Fruit fly (Drosophila melanogaster) whole organism, embryonic: ENCODE data around the gene CCAP.
A peak's percentile ranks its signal among the peaks of the same experiment; 100 is the strongest.

Experiments used
- Abd-B ChIP-seq: fragments of 200-800 bp; sonication (Bioruptor generic); optimal IDR thresholded peaks from 2 replicates; lab custom pipeline; 2018; ENCODE audit warnings: missing biosample characterization, mild to moderate bottlenecking, missing genetic modification characterization, moderate library complexity
- B-H1 ChIP-seq: fragments of 200-800 bp; sonication (Bioruptor generic); IDR thresholded peaks from 3 replicates; pipeline ENCODE4 v1.3.6; 2022; ENCODE audit warnings: missing biosample characterization, missing genetic modification characterization
- CG10366 ChIP-seq: fragments of 200-800 bp; sonication (Bioruptor generic); IDR thresholded peaks from 2 replicates; pipeline ENCODE4 v1.3.6; 2022; ENCODE audit warnings: missing biosample characterization, missing genetic modification characterization
- CG10431 ChIP-seq: fragments of 200-800 bp; sonication (Bioruptor generic); optimal IDR thresholded peaks from 3 replicates; lab custom pipeline; 2018; ENCODE audit warnings: missing biosample characterization, mild to moderate bottlenecking, missing genetic modification characterization
- CG10979 ChIP-seq: fragments of 200-800 bp; sonication (Bioruptor generic); optimal IDR thresholded peaks from 2 replicates; lab custom pipeline; 2018; ENCODE audit warnings: missing biosample characterization, mild to moderate bottlenecking, missing genetic modification characterization, moderate library complexity
- CG13624 ChIP-seq: fragments of 200-800 bp; sonication (Bioruptor generic); optimal IDR thresholded peaks from 2 replicates; lab custom pipeline; 2016; ENCODE audit warnings: missing biosample characterization, missing genetic modification characterization
- CG14860 ChIP-seq: fragments of 200-800 bp; sonication (Bioruptor generic); IDR thresholded peaks from 3 replicates; pipeline ENCODE4 v1.3.6; 2022; ENCODE audit warnings: missing biosample characterization, missing genetic modification characterization; ENCODE audit not compliant: partially characterized antibody
- CG1832 ChIP-seq: fragments of 200-800 bp; sonication (Bioruptor generic); optimal IDR thresholded peaks from 2 replicates; lab custom pipeline; 2017; ENCODE audit warnings: missing biosample characterization, mild to moderate bottlenecking, missing genetic modification characterization, inconsistent platforms
- CG2120 ChIP-seq: fragments of 200-800 bp; sonication (Bioruptor generic); optimal IDR thresholded peaks from 3 replicates; lab custom pipeline; 2016; ENCODE audit warnings: missing biosample characterization, missing genetic modification characterization
- CG31388 ChIP-seq: fragments of 200-800 bp; sonication (Bioruptor generic); optimal IDR thresholded peaks from 2 replicates; lab custom pipeline; 2016; ENCODE audit warnings: missing biosample characterization, missing genetic modification characterization
- CG31441 ChIP-seq: fragments of 200-800 bp; sonication (Bioruptor generic); IDR thresholded peaks from 2 replicates; pipeline ENCODE4 v1.3.6; 2022; ENCODE audit warnings: missing biosample characterization, missing genetic modification characterization
- CG3163 ChIP-seq: fragments of 200-800 bp; sonication (Bioruptor generic); optimal IDR thresholded peaks from 3 replicates; lab custom pipeline; 2016; ENCODE audit warnings: missing biosample characterization, missing genetic modification characterization
- CG33213 ChIP-seq: fragments of 200-800 bp; sonication (Bioruptor generic); optimal IDR thresholded peaks from 3 replicates; lab custom pipeline; 2016; ENCODE audit warnings: missing biosample characterization, missing genetic modification characterization
- CG34422 ChIP-seq: fragments of 200-800 bp; sonication (Bioruptor generic); IDR thresholded peaks from 3 replicates; pipeline ENCODE4 v1.3.6; 2022; ENCODE audit warnings: missing biosample characterization, missing genetic modification characterization
- CG4328 ChIP-seq: fragments of 200-800 bp; sonication (Bioruptor generic); optimal IDR thresholded peaks from 3 replicates; lab custom pipeline; 2017; ENCODE audit warnings: missing biosample characterization, missing genetic modification reagents, missing genetic modification characterization
- CG4707 ChIP-seq: fragments of 200-800 bp; sonication (Bioruptor generic); optimal IDR thresholded peaks from 2 replicates; lab custom pipeline; 2018; ENCODE audit warnings: missing biosample characterization, mild to moderate bottlenecking, missing genetic modification characterization, moderate library complexity
- CG5953 ChIP-seq: fragments of 200-800 bp; sonication (Bioruptor generic); IDR thresholded peaks from 2 replicates; pipeline ENCODE4 v1.3.6; 2022; ENCODE audit warnings: missing biosample characterization, missing genetic modification characterization
- CG6272 ChIP-seq: fragments of 200-800 bp; sonication (Bioruptor generic); IDR thresholded peaks from 2 replicates; pipeline ENCODE4 v1.3.6; 2022; ENCODE audit warnings: missing biosample characterization, missing genetic modification characterization
- CG9817 ChIP-seq: fragments of 200-800 bp; sonication (Bioruptor generic); optimal IDR thresholded peaks from 2 replicates; lab custom pipeline; 2018; ENCODE audit warnings: missing biosample characterization, mild to moderate bottlenecking, missing genetic modification characterization, moderate library complexity
- CkIIα-i1 ChIP-seq: fragments of 200-800 bp; sonication (Bioruptor generic); IDR thresholded peaks from 2 replicates; pipeline ENCODE4 v1.3.6; 2022; ENCODE audit warnings: missing biosample characterization, missing genetic modification characterization
- Doc2 ChIP-seq: fragments of 200-800 bp; sonication (Bioruptor generic); IDR thresholded peaks from 2 replicates; pipeline ENCODE4 v1.3.6; 2022; ENCODE audit warnings: missing biosample characterization, missing genetic modification characterization
- E2f1 ChIP-seq: fragments of 200-800 bp; sonication (Bioruptor generic); IDR thresholded peaks from 2 replicates; pipeline ENCODE4 v1.3.6; 2022; ENCODE audit warnings: missing biosample characterization, missing genetic modification characterization
- HmgD ChIP-seq: fragments of 200-800 bp; sonication (Bioruptor generic); optimal IDR thresholded peaks from 3 replicates; lab custom pipeline; 2016; ENCODE audit warnings: missing biosample characterization, missing genetic modification characterization
- Hr78 ChIP-seq, 2 experiments: fragments of 200-800 bp in 1 of 2; fragments of >200 bp in 1 of 2; sonication (Bioruptor generic) in 1 of 2; optimal IDR thresholded peaks; 2 replicates each; lab custom pipeline; 2017 to 2019; ENCODE audit warnings: missing biosample characterization in 2 of 2, missing genetic modification characterization in 2 of 2, mild to moderate bottlenecking in 1 of 2, moderate library complexity in 1 of 2
- Lim3 ChIP-seq: fragments of 200-800 bp; sonication (Bioruptor generic); IDR thresholded peaks from 2 replicates; pipeline ENCODE4 v1.3.6; 2022; ENCODE audit warnings: missing biosample characterization, missing genetic modification characterization
- NC2α ChIP-seq: fragments of 200-800 bp; sonication (Bioruptor generic); optimal IDR thresholded peaks from 2 replicates; lab custom pipeline; 2016; ENCODE audit warnings: missing biosample characterization, missing genetic modification characterization
- Side ChIP-seq: fragments of 200-800 bp; sonication (Bioruptor generic); optimal IDR thresholded peaks from 2 replicates; lab custom pipeline; 2016; ENCODE audit warnings: missing biosample characterization, missing genetic modification characterization
- Sin3A ChIP-seq: fragments of >200 bp; optimal IDR thresholded peaks from 2 replicates; lab custom pipeline; 2018
- Ssrp ChIP-seq: fragments of 200-800 bp; sonication (Bioruptor generic); optimal IDR thresholded peaks from 2 replicates; lab custom pipeline; 2018; ENCODE audit warnings: missing biosample characterization, mild to moderate bottlenecking, missing genetic modification characterization, moderate library complexity
- az2 ChIP-seq: fragments of 200-800 bp; sonication (Bioruptor generic); optimal IDR thresholded peaks from 3 replicates; lab custom pipeline; 2016; ENCODE audit warnings: missing biosample characterization, missing genetic modification characterization
- btn ChIP-seq: fragments of 200-800 bp; sonication (Bioruptor generic); optimal IDR thresholded peaks from 2 replicates; lab custom pipeline; 2016; ENCODE audit warnings: missing biosample characterization, missing genetic modification characterization
- cad ChIP-seq: fragments of >200 bp; optimal IDR thresholded peaks from 2 replicates; lab custom pipeline; 2017; ENCODE audit warnings: missing biosample characterization, missing genetic modification characterization
- caup ChIP-seq: fragments of 200-800 bp; sonication (Bioruptor generic); optimal IDR thresholded peaks from 3 replicates; lab custom pipeline; 2017; ENCODE audit warnings: missing biosample characterization, mild to moderate bottlenecking, missing genetic modification characterization, moderate library complexity; ENCODE audit not compliant: severe bottlenecking
- chinmo ChIP-seq: fragments of 200-800 bp; sonication (Bioruptor generic); IDR thresholded peaks from 4 replicates; pipeline ENCODE4 v1.3.6; 2022; ENCODE audit warnings: missing biosample characterization, missing genetic modification characterization; ENCODE audit not compliant: partially characterized antibody
- croc ChIP-seq: fragments of 200-800 bp; sonication (Bioruptor generic); conservative IDR thresholded peaks from 3 replicates; pipeline ENCODE4 v1.3.6; 2022; ENCODE audit warnings: missing biosample characterization, missing genetic modification characterization
- emc ChIP-seq: fragments of 200-800 bp; sonication (Bioruptor generic); optimal IDR thresholded peaks from 2 replicates; lab custom pipeline; 2016; ENCODE audit warnings: missing biosample characterization, missing genetic modification characterization
- gfzf ChIP-seq: fragments of 200-800 bp; sonication (Bioruptor generic); optimal IDR thresholded peaks from 2 replicates; lab custom pipeline; 2016; ENCODE audit warnings: missing biosample characterization, mild to moderate bottlenecking, missing genetic modification characterization, moderate library complexity
- hb ChIP-seq: fragments of 200-800 bp; sonication (Bioruptor generic); IDR thresholded peaks from 3 replicates; pipeline ENCODE4 v1.3.6; 2022; ENCODE audit warnings: missing biosample characterization, missing genetic modification characterization; ENCODE audit not compliant: partially characterized antibody
- her ChIP-seq: fragments of 200-800 bp; sonication (Bioruptor generic); optimal IDR thresholded peaks from 2 replicates; lab custom pipeline; 2016; ENCODE audit warnings: missing biosample characterization, missing genetic modification characterization
- jigr1 ChIP-seq: fragments of 200-800 bp; sonication (Bioruptor generic); IDR thresholded peaks from 3 replicates; pipeline ENCODE4 v1.3.6; 2022; ENCODE audit warnings: missing biosample characterization, missing genetic modification characterization
- kah ChIP-seq: fragments of 200-800 bp; sonication (Bioruptor generic); optimal IDR thresholded peaks from 2 replicates; lab custom pipeline; 2018; ENCODE audit warnings: missing biosample characterization, mild to moderate bottlenecking, missing genetic modification characterization
- lov ChIP-seq, 2 experiments: fragments of 200-800 bp in 1 of 2; fragments of >200 bp in 1 of 2; sonication (Bioruptor generic) in 1 of 2; IDR thresholded peaks in 1 of 2; optimal IDR thresholded peaks in 1 of 2; 2 replicates in 1 of 2; 3 replicates in 1 of 2; pipeline versions ENCODE4 v1.3.6 to Lab custom; 2017 to 2022; ENCODE audit warnings: missing biosample characterization in 1 of 2, missing genetic modification characterization in 1 of 2
- luna ChIP-seq: fragments of 200-800 bp; sonication (Bioruptor generic); optimal IDR thresholded peaks from 2 replicates; lab custom pipeline; 2016; ENCODE audit warnings: missing biosample characterization, missing genetic modification characterization
- mirr ChIP-seq: fragments of 200-800 bp; sonication (Bioruptor generic); optimal IDR thresholded peaks from 3 replicates; lab custom pipeline; 2018; ENCODE audit warnings: missing biosample characterization, mild to moderate bottlenecking, missing genetic modification characterization
- pho ChIP-seq: fragments of 200-800 bp; sonication (Bioruptor generic); optimal IDR thresholded peaks from 2 replicates; lab custom pipeline; 2016; ENCODE audit warnings: missing biosample characterization, missing genetic modification characterization
- psq ChIP-seq: fragments of 200-800 bp; sonication (Bioruptor generic); optimal IDR thresholded peaks from 2 replicates; lab custom pipeline; 2017; ENCODE audit warnings: missing biosample characterization, missing genetic modification characterization
- row ChIP-seq: fragments of 200-800 bp; sonication (Bioruptor generic); IDR thresholded peaks from 3 replicates; pipeline ENCODE4 v1.3.6; 2022; ENCODE audit warnings: missing biosample characterization, missing genetic modification characterization
- schlank ChIP-seq: fragments of 200-800 bp; sonication (Bioruptor generic); optimal IDR thresholded peaks from 2 replicates; lab custom pipeline; 2018; ENCODE audit warnings: missing biosample characterization, mild to moderate bottlenecking, missing genetic modification characterization
- sqz ChIP-seq: fragments of 200-800 bp; sonication (Bioruptor generic); optimal IDR thresholded peaks from 3 replicates; lab custom pipeline; 2018; ENCODE audit warnings: missing biosample characterization, mild to moderate bottlenecking, missing genetic modification characterization
- sr ChIP-seq: fragments of 200-800 bp; sonication (Bioruptor generic); IDR thresholded peaks from 3 replicates; pipeline ENCODE4 v1.3.6; 2022; ENCODE audit warnings: missing biosample characterization, missing genetic modification characterization

Gene CCAP

DNA sequence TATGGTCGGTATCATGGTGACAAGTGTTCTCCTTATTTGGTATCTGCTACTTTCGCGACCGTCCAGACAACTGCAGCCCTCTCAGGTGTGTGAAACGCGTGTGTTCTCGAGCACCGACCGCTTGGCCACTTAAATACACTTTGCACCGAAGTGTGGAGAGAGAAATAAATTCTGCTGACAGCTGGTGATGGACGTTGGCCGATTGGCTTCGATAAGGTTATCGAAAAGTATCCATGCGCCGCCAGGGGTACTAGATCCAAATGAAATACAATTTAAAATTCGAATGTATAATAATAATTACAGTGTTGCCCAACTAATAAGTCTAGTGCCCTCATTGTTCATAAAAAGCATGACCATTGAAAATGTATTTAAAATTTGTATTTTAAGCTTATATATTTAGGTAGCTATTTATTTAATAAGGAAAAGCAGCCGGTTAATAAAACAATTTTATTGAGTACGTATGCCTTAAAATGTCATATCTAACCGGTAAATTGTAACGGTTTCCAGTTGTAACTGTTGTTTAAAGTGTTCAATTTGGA is 15.5 kb downstream of the CCAP start, which contains the start of the genes Gclm and CG17625 (continued):
- TF ChIP-seq sqz, result no peak
- TF ChIP-seq CG31441 (GFP tag; lab: Robert Waterston, UW), result peak; percentile 52; the same call in 1 of the 2 replicates
- TF ChIP-seq chinmo (GFP tag; lab: Robert Waterston, UW), result peak; percentile 79; the same call in 1 of the 4 replicates
- TF ChIP-seq E2f1 (GFP tag; lab: Robert Waterston, UW), result peak; percentile 57
- TF ChIP-seq CG10431, result no peak
- TF ChIP-seq CG10366, result peak; percentile 60
- peak; percentile 74 for TF ChIP-seq CG34422 (GFP tag; lab: Robert Waterston, UW)
- TF ChIP-seq luna (GFP tag; lab: Kevin White, UChicago), result no peak
- TF ChIP-seq NC2α (GFP tag; lab: Kevin White, UChicago), result no peak
- TF ChIP-seq CG2120 (GFP tag; lab: Kevin White, UChicago), result peak; percentile 78
- TF ChIP-seq gfzf (GFP tag; lab: Kevin White, UChicago), result peak; percentile 9
- TF ChIP-seq psq, result peak; percentile 0
- TF ChIP-seq Lim3, result no peak
- peak; percentile 60 for TF ChIP-seq caup
- TF ChIP-seq CG13624 (GFP tag; lab: Kevin White, UChicago), result peak; percentile 26
- TF ChIP-seq btn, result no peak
- TF ChIP-seq CkIIα-i1 (GFP tag; lab: Robert Waterston, UW), result no peak
- TF ChIP-seq CG9817 (tag; lab: Kevin White, UChicago), result peak; percentile 55
- no peak for TF ChIP-seq CG3163 (GFP tag; lab: Kevin White, UChicago)
- TF ChIP-seq hb, result peak; percentile 73
- TF ChIP-seq kah (GFP tag; lab: Kevin White, UChicago), result peak; percentile 57
- no peak for TF ChIP-seq B-H1
- no peak for TF ChIP-seq Sin3A (lab: Kevin White, UChicago)
- no peak for TF ChIP-seq CG31388 (GFP tag; lab: Kevin White, UChicago)
- TF ChIP-seq HmgD (GFP tag; lab: Kevin White, UChicago), result peak; percentile 25
- no peak for TF ChIP-seq cad
- TF ChIP-seq CG6272, result peak; percentile 58; the same call in 1 of the 2 replicates
- peak; percentile 75 for TF ChIP-seq Abd-B
- TF ChIP-seq row, result peak; percentile 88
- TF ChIP-seq sr (GFP tag; lab: Robert Waterston, UW), result no peak
- TF ChIP-seq schlank (tag; lab: Kevin White, UChicago), result peak; percentile 22
- TF ChIP-seq az2 (GFP tag; lab: Kevin White, UChicago), result no peak
- TF ChIP-seq her, result peak; percentile 33
- no peak for TF ChIP-seq lov (optimal IDR thresholded peaks at IDR 0.05; lab: Kevin White, UChicago)
- TF ChIP-seq lov (GFP tag; IDR thresholded peaks at IDR 0.05; lab: Robert Waterston, UW), result no peak
- TF ChIP-seq CG33213 (GFP tag; lab: Kevin White, UChicago), result peak; percentile 28
- peak; percentile 63 for TF ChIP-seq Side
- peak; percentile 55 for TF ChIP-seq CG4328 (GFP tag; lab: Kevin White, UChicago)
- peak; percentile 37; the same call in 1 of the 3 replicates for TF ChIP-seq jigr1
- TF ChIP-seq Hr78 (GFP tag; optimal IDR thresholded peaks at IDR 0.05; lab: Kevin White, UChicago), result no peak
- peak; percentile 56 for TF ChIP-seq mirr (GFP tag; lab: Kevin White, UChicago)
- peak; percentile 36 for TF ChIP-seq CG10979 (tag; lab: Kevin White, UChicago)
- TF ChIP-seq Doc2 (GFP tag; lab: Robert Waterston, UW), result no peak
- TF ChIP-seq emc (GFP tag; lab: Kevin White, UChicago), result no peak
- peak; percentile 73; the same call in 2 of the 3 replicates for TF ChIP-seq CG14860 (GFP tag; lab: Robert Waterston, UW)
- TF ChIP-seq CG4707 (GFP tag; lab: Kevin White, UChicago), result no peak
- TF ChIP-seq pho, result peak; percentile 56
- 0 out of 2 replicates have a peak, but pooled peaks have one; percentile 47 for TF ChIP-seq CG5953
- TF ChIP-seq Ssrp (tag; lab: Kevin White, UChicago), result peak; percentile 39
- no peak for TF ChIP-seq CG1832
- no peak for TF ChIP-seq croc (GFP tag; lab: Robert Waterston, UW)
